Worm (Caenorhabditis elegans) whole organism, L2 larva: Measurements from ENCODE around the gene F46B3.1.

Source experiments
- C34F6.9 ChIP-seq: fragments of 150-350 bp; optimal IDR thresholded peaks from 2 replicates; lab custom pipeline; 2014; ENCODE audit warnings: missing biosample characterization, missing genetic modification characterization
- F13H6.1 ChIP-seq: sonication (generic microtip); optimal IDR thresholded peaks from 2 replicates; lab custom pipeline; 2016; ENCODE audit warnings: missing genetic modification characterization, missing compliant biosample characterization
- R02D3.7 ChIP-seq: fragments of 150-350 bp; optimal IDR thresholded peaks from 2 replicates; lab custom pipeline; 2014; ENCODE audit warnings: missing biosample characterization, missing genetic modification characterization
- Y55F3AM.14 ChIP-seq: fragments of 200-800 bp; sonication (Bioruptor generic); optimal IDR thresholded peaks from 2 replicates; lab custom pipeline; 2018; ENCODE audit warnings: mild to moderate bottlenecking, missing genetic modification characterization, missing compliant biosample characterization
- alr-1 ChIP-seq: fragments of 150-350 bp; optimal IDR thresholded peaks from 2 replicates; lab custom pipeline; 2014; ENCODE audit warnings: missing biosample characterization, missing genetic modification characterization
- blmp-1 ChIP-seq: sonication (generic microtip); optimal IDR thresholded peaks from 2 replicates; lab custom pipeline; 2017; ENCODE audit warnings: missing genetic modification characterization, mild to moderate bottlenecking, missing compliant biosample characterization, antibody characterized with exemption, moderate library complexity; ENCODE audit not compliant: insufficient read depth
- ceh-16 ChIP-seq: fragments of 150-350 bp; optimal IDR thresholded peaks from 2 replicates; lab custom pipeline; 2014; ENCODE audit warnings: missing biosample characterization, missing genetic modification characterization
- ceh-82 ChIP-seq: fragments of 150-350 bp; optimal IDR thresholded peaks from 2 replicates; lab custom pipeline; 2014; ENCODE audit warnings: missing biosample characterization, missing genetic modification characterization
- crh-2 ChIP-seq: sonication (generic microtip); optimal IDR thresholded peaks from 2 replicates; lab custom pipeline; 2017; ENCODE audit warnings: missing biosample characterization, missing genetic modification characterization
- dmd-4 ChIP-seq: sonication (generic microtip); optimal IDR thresholded peaks from 2 replicates; lab custom pipeline; 2017; ENCODE audit warnings: missing biosample characterization, missing genetic modification characterization
- egl-27 ChIP-seq: sonication (generic microtip); optimal IDR thresholded peaks from 3 replicates; lab custom pipeline; 2017; ENCODE audit warnings: missing biosample characterization, missing genetic modification reagents, missing genetic modification characterization
- elt-1 ChIP-seq: fragments of 150-350 bp; optimal IDR thresholded peaks from 2 replicates; lab custom pipeline; 2014; ENCODE audit warnings: missing biosample characterization, missing genetic modification characterization
- elt-3 ChIP-seq: sonication (generic microtip); optimal IDR thresholded peaks from 2 replicates; lab custom pipeline; 2017; ENCODE audit warnings: missing biosample characterization, missing genetic modification characterization
- fos-1 ChIP-seq: fragments of 150-350 bp; optimal IDR thresholded peaks from 2 replicates; lab custom pipeline; 2014; ENCODE audit warnings: missing biosample characterization, missing genetic modification characterization
- lin-11 ChIP-seq: fragments of 150-350 bp; sonication (generic microtip); optimal IDR thresholded peaks from 2 replicates; lab custom pipeline; 2014; ENCODE audit warnings: missing biosample characterization, missing genetic modification characterization, inconsistent platforms, mixed read lengths
- mbf-1 ChIP-seq: sonication (generic microtip); optimal IDR thresholded peaks from 2 replicates; lab custom pipeline; 2017; ENCODE audit warnings: missing biosample characterization, missing genetic modification characterization
- nhr-10 ChIP-seq: sonication (generic microtip); optimal IDR thresholded peaks from 2 replicates; lab custom pipeline; 2017; ENCODE audit warnings: missing biosample characterization, missing genetic modification characterization
- nhr-11 ChIP-seq: fragments of 150-350 bp; optimal IDR thresholded peaks from 2 replicates; lab custom pipeline; 2014; ENCODE audit warnings: missing biosample characterization, missing genetic modification characterization
- nhr-12 ChIP-seq: fragments of 150-350 bp; optimal IDR thresholded peaks from 2 replicates; lab custom pipeline; 2014; ENCODE audit warnings: missing biosample characterization, missing genetic modification characterization
- nhr-21 ChIP-seq: fragments of 150-350 bp; optimal IDR thresholded peaks from 2 replicates; lab custom pipeline; 2014; ENCODE audit warnings: missing biosample characterization, missing genetic modification characterization
- nhr-23 ChIP-seq: fragments of 150-350 bp; optimal IDR thresholded peaks from 2 replicates; lab custom pipeline; 2014; ENCODE audit warnings: missing biosample characterization, missing genetic modification reagents, missing genetic modification characterization
- nhr-237 ChIP-seq: fragments of 150-350 bp; optimal IDR thresholded peaks from 2 replicates; lab custom pipeline; 2014; ENCODE audit warnings: missing biosample characterization, missing genetic modification characterization
- nhr-25 ChIP-seq: fragments of 150-350 bp; sonication (generic microtip); optimal IDR thresholded peaks from 3 replicates; lab custom pipeline; 2014; ENCODE audit warnings: missing biosample characterization, missing genetic modification characterization
- nhr-77 ChIP-seq: fragments of 150-350 bp; optimal IDR thresholded peaks from 2 replicates; lab custom pipeline; 2014; ENCODE audit warnings: missing biosample characterization, missing genetic modification characterization
- sem-4 ChIP-seq: fragments of 150-350 bp; optimal IDR thresholded peaks from 2 replicates; lab custom pipeline; 2014; ENCODE audit warnings: missing biosample characterization, missing genetic modification reagents, missing genetic modification characterization
- sma-3 ChIP-seq: sonication (generic microtip); optimal IDR thresholded peaks from 2 replicates; lab custom pipeline; 2016; ENCODE audit warnings: missing genetic modification reagents, missing genetic modification characterization, missing compliant biosample characterization
- sma-9 ChIP-seq, 2 experiments: fragments of 150-350 bp in 1 of 2; sonication (generic microtip) in 1 of 2; optimal IDR thresholded peaks; 2 replicates each; lab custom pipeline; 2014 to 2016; ENCODE audit warnings: missing genetic modification characterization in 2 of 2, mild to moderate bottlenecking in 1 of 2, missing biosample characterization in 1 of 2, missing compliant biosample characterization in 1 of 2, missing genetic modification reagents in 1 of 2, moderate library complexity in 1 of 2
- snpc-4 ChIP-seq: fragments of 150-350 bp; optimal IDR thresholded peaks from 2 replicates; lab custom pipeline; 2014; ENCODE audit warnings: missing biosample characterization, missing genetic modification characterization
- unc-55 ChIP-seq: fragments of 150-350 bp; sonication (generic microtip); optimal IDR thresholded peaks from 3 replicates; lab custom pipeline; 2014; ENCODE audit warnings: missing biosample characterization, missing genetic modification reagents, missing genetic modification characterization
- unc-62 ChIP-seq: fragments of 150-350 bp; optimal IDR thresholded peaks from 2 replicates; lab custom pipeline; 2014; ENCODE audit warnings: missing biosample characterization, missing genetic modification reagents, missing genetic modification characterization
- zag-1 ChIP-seq: fragments of 150-350 bp; optimal IDR thresholded peaks from 2 replicates; lab custom pipeline; 2014; ENCODE audit warnings: missing biosample characterization, missing genetic modification characterization
- ztf-1 ChIP-seq: fragments of 200-800 bp; sonication (Bioruptor generic); conservative IDR thresholded peaks from 2 replicates; pipeline ENCODE4 v1.3.6; 2022; ENCODE audit warnings: missing genetic modification characterization, missing compliant biosample characterization
- ztf-11 ChIP-seq: sonication (generic microtip); optimal IDR thresholded peaks from 2 replicates; lab custom pipeline; 2017; ENCODE audit warnings: missing biosample characterization, missing genetic modification characterization
- ztf-4 ChIP-seq: fragments of 150-350 bp; optimal IDR thresholded peaks from 2 replicates; lab custom pipeline; 2014; ENCODE audit warnings: missing biosample characterization, missing genetic modification characterization

Gene F46B3.1

DNA sequence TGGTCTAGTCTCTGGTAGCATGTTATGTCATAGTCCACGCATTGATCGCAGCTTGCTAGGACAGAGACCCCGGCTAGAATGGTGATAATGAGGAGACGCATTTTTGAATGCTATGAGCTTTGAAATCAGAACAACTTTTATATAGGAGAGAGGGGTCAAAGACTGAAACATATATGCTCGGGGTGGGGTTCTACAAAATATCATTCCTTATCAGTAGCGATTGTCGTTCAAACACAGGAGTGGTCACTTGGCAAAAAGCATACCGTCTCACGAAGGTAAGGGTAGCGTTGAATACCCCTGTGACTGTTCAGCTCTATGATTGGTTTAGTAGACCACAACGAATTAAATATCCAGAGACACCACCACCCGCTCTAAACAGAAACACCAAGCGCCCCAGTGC is at the start of gene F46B3.1:
TSS of gene F46B3.1 (minus strand) at position 101 of the 400 bp plus-strand sequence.
- TF ChIP-seq alr-1 (tag; lab: Kevin White, UChicago) (no peak), unc-55 (GFP tag; lab: Kevin White, UChicago) (no peak)

DNA sequence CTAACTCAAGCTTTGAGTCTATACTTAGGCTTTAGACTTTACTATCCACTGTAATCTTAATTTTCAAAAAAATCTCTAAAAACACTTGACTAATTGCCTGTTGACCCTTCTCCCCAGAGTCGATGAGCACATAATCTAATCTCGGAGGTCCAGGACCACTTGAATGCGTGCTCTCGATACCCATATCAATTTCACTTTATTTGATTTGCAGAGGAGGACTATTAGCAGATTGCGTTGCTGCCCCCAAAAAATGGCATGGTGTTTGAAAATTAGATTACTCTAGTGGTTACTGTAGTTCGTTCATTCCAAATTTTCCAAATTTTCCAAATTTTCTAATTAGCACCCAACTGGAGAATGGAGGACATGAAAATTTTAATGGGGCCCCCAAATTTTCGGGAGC is 48.5 kb upstream of the F46B3.1 start:
- TF ChIP-seq ceh-16 (no peak), nhr-23 (tag; lab: Kevin White, UChicago) (no peak), nhr-12 (no peak)

DNA sequence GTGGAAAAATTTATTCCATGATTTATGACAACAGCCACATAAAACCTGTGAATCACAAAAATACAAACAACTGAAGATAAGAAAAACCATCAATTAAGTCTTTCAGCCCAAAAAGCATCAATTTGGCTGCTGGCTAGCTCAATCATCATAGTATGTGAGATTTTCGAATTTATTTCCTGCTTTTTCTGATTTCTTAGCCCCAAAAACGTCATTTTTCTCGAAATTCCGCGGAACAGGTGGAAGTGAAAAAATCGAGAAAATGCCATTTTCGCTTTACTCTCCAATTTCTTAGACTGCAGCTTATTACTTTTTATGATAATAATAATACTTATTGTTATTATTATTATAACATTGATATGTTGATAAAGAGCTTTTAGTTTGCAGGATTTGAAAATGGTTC is 44.9 kb upstream of the F46B3.1 start, which contains the start of gene srxa-15:
TSS of gene srxa-15 (plus strand) at position 301 of the 400 bp plus-strand sequence.
- TF ChIP-seq zag-1 (tag; lab: Kevin White, UChicago) (no peak), crh-2 (no peak), elt-1 (no peak), blmp-1 (tag; lab: Kevin White, UChicago) (no peak), nhr-237 (tag; lab: Kevin White, UChicago) (no peak), mbf-1 (tag; lab: Kevin White, UChicago) (no peak), egl-27 (no peak), snpc-4 (tag; lab: Kevin White, UChicago) (no peak), nhr-10 (tag; lab: Kevin White, UChicago) (no peak), ztf-11 (no peak), nhr-77 (tag; lab: Kevin White, UChicago) (no peak), nhr-21 (no peak), elt-3 (tag; lab: Kevin White, UChicago) (no peak), fos-1 (tag; lab: Kevin White, UChicago) (no peak), nhr-11 (tag; lab: Kevin White, UChicago) (no peak), dmd-4 (no peak), F13H6.1 (no peak), sma-9 (GFP tag; optimal IDR thresholded peaks at IDR 0.05; lab: Kevin White, UChicago) (no peak), sma-9 (tag; optimal IDR thresholded peaks at IDR 0.05; lab: Kevin White, UChicago) (no peak)

DNA sequence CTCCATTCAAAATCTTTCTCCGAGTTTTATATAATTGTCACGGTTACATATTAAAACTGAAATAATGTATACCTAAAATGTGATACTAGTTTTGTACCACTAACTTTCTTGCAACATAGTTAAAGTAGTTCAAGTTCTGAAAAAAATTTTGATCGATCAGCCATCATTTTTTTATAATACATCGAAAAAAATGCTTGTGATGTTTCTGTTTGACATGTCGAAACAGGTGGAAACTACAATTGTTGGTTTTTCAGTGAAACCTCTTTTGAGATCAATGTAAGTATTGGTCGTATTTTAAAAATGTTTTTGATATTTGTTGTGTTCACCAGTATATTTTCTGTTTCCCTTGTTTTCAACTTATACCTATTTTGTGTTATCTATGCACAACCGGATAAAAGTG is 42.3 kb upstream of the F46B3.1 start, which contains the start of gene srxa-14:
TSS of gene srxa-14 (plus strand) at position 301 of the 400 bp plus-strand sequence.
- TF ChIP-seq nhr-25 (tag; lab: Kevin White, UChicago) (no peak), F13H6.1 (no peak), crh-2 (no peak), ztf-4 (tag; lab: Kevin White, UChicago) (no peak), nhr-23 (tag; lab: Kevin White, UChicago) (no peak), sem-4 (no peak), unc-62 (no peak), fos-1 (tag; lab: Kevin White, UChicago) (no peak)

DNA sequence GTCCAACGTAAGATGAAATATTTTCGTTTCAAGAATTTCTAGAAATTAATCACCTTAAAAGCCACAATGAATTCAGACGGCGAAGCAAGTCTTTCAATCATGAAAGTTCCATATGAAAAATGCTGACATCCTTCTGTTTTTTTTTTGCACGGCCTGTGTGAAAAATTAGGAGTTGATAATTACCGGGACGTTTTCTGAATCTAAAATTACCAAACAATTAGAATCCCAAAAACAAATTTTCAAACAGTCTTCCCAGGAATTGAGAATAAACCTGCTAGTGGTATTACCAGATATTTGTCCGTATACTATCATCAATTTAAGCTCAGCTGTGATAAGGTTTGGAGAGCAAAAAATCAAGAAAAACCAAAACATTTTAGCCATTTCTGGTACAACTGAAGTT is 41.4 kb upstream of the F46B3.1 start, which contains the start of gene Y44A6B.3:
TSS of gene Y44A6B.3 (minus strand) at position 101 of the 400 bp plus-strand sequence.
- TF ChIP-seq R02D3.7, result no peak
- no peak for TF ChIP-seq ztf-1 (GFP tag; lab: Robert Waterston, UW)
- no peak for TF ChIP-seq nhr-25 (tag; lab: Kevin White, UChicago)
- TF ChIP-seq sma-3 (GFP tag; lab: Kevin White, UChicago), result no peak
- TF ChIP-seq, all 48 proteins: peak for 0

DNA sequence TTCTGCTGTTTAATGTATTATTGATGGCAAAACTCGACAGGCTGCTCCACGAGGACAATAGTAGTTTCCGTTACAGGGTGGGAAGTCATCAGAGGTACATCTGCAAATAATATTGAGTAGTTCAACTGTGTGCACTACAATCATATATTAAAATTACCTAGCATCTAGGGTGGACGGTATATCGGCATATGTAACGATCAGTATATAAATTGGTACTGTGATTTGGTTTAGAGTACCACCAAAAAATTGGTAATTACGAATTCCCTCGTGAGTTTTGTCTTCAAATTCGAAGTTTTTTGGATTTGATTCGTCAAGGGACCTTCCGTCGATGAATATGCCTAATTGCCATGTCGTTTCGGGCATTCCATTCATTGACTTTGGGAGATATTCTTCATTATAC is 39.9 kb upstream of the F46B3.1 start, which contains the start of gene ttr-13:
TSS of gene ttr-13 (minus strand) at position 101 of the 400 bp plus-strand sequence.
- TF ChIP-seq C34F6.9 (tag; lab: Kevin White, UChicago) (no peak), ceh-82 (no peak), unc-62 (no peak), Y55F3AM.14 (no peak), lin-11 (tag; lab: Kevin White, UChicago) (no peak), nhr-23 (tag; lab: Kevin White, UChicago) (no peak), egl-27 (no peak)
